Fruit fly (Drosophila melanogaster): ENCODE results near the gene CapaR.

Gene CapaR

dm6 chr3L:21574296-21574745 is 12.3 kb upstream of the CapaR start (continued):
- TF ChIP-seq MESR4 (GFP tag; optimal IDR thresholded peaks at IDR 0.05) = peak; percentile 85
- peak; percentile 53 for TF ChIP-seq CG30020 (tag; optimal IDR thresholded peaks at IDR 0.05)
- peak; percentile 86 for TF ChIP-seq MBD-R2 (GFP tag; IDR thresholded peaks at IDR 0.05)
- TF ChIP-seq hbn (GFP tag; IDR thresholded peaks at IDR 0.05; ENCODE audit: partially characterized antibody) = no peak
- TF ChIP-seq Sry-β (GFP tag; optimal IDR thresholded peaks at IDR 0.05) = peak; percentile 91
- peak; percentile 2 for TF ChIP-seq CG2116 (GFP tag; optimal IDR thresholded peaks at IDR 0.05)
- peak in 1 of 2 experiments; percentile 56 for TF ChIP-seq eve (GFP tag; optimal IDR thresholded peaks at IDR 0.05)
- TF ChIP-seq D19B (GFP tag; optimal IDR thresholded peaks at IDR 0.05) = peak; percentile 49
- TF ChIP-seq CG8290 (GFP tag; optimal IDR thresholded peaks at IDR 0.05) = no peak
- TF ChIP-seq CG8290 (tag; optimal IDR thresholded peaks at IDR 0.05) = no peak
- peak in 1 of 2 experiments; percentile 21 for TF ChIP-seq dpn (GFP tag; optimal IDR thresholded peaks at IDR 0.05)
- TF ChIP-seq Optix (GFP tag; IDR thresholded peaks at IDR 0.05) = 0 out of 3 replicates have a peak, but pooled peaks have one; percentile 14
- TF ChIP-seq Dp (GFP tag; optimal IDR thresholded peaks at IDR 0.05) = peak; percentile 13
- peak; percentile 19; the same call in 1 of the 4 replicates for TF ChIP-seq Dll (GFP tag; IDR thresholded peaks at IDR 0.05; ENCODE audit: partially characterized antibody)
- TF ChIP-seq CG3995 (GFP tag; optimal IDR thresholded peaks at IDR 0.05) = peak; percentile 13
- TF ChIP-seq BEAF-32 (GFP tag; optimal IDR thresholded peaks at IDR 0.05) = peak; percentile 22
- TF ChIP-seq CG2199 (GFP tag; IDR thresholded peaks at IDR 0.05) = 0 out of 3 replicates have a peak, but pooled peaks have one; percentile 35
- peak; percentile 22 for TF ChIP-seq D19A (tag; optimal IDR thresholded peaks at IDR 0.05)
- peak; percentile 15 for TF ChIP-seq CG2120 (GFP tag; optimal IDR thresholded peaks at IDR 0.05)
- TF ChIP-seq Jarid2 (GFP tag; optimal IDR thresholded peaks at IDR 0.05) = no peak
- peak; percentile 43 for TF ChIP-seq YL-1 (GFP tag; optimal IDR thresholded peaks at IDR 0.05)
- TF ChIP-seq Nf-YA (GFP tag; IDR thresholded peaks at IDR 0.05) = no peak
- peak; percentile 95 for TF ChIP-seq wek (GFP tag; optimal IDR thresholded peaks at IDR 0.05)
- no peak for TF ChIP-seq zf30C (GFP tag; optimal IDR thresholded peaks at IDR 0.05)
- TF ChIP-seq Poxn (GFP tag; IDR thresholded peaks at IDR 0.05) = no peak
- peak; percentile 58 for TF ChIP-seq stwl (tag; optimal IDR thresholded peaks at IDR 0.05)
- peak; percentile 49 for TF ChIP-seq pzg (GFP tag; optimal IDR thresholded peaks at IDR 0.05)
- TF ChIP-seq CTCF (GFP tag; optimal IDR thresholded peaks at IDR 0.05) = no peak
- TF ChIP-seq CG4360 (GFP tag; IDR thresholded peaks at IDR 0.05) = peak; percentile 37; the same call in 1 of the 2 replicates
- TF ChIP-seq CG10431 (GFP tag; optimal IDR thresholded peaks at IDR 0.05) = no peak
- peak; percentile 37 for TF ChIP-seq mam (GFP tag; optimal IDR thresholded peaks at IDR 0.05)
- no peak for TF ChIP-seq ftz-f1 (GFP tag; optimal IDR thresholded peaks at IDR 0.05)
- TF ChIP-seq row (GFP tag; IDR thresholded peaks at IDR 0.05) = peak; percentile 83
- peak; percentile 70 for TF ChIP-seq gfzf (GFP tag; optimal IDR thresholded peaks at IDR 0.05)
- TF ChIP-seq CG13287 (GFP tag; IDR thresholded peaks at IDR 0.05; ENCODE audit: partially characterized antibody) = peak; percentile 19; the same call in 1 of the 2 replicates
- TF ChIP-seq ssp (GFP tag; IDR thresholded peaks at IDR 0.05) = peak; percentile 43; the same call in 1 of the 2 replicates
- peak; percentile 72 for TF ChIP-seq CG9797 (GFP tag; optimal IDR thresholded peaks at IDR 0.05)
- TF ChIP-seq B-H1 (GFP tag; IDR thresholded peaks at IDR 0.05) = no peak
- no peak for TF ChIP-seq CG15696 (tag; optimal IDR thresholded peaks at IDR 0.05)
- no peak for TF ChIP-seq cg (GFP tag; optimal IDR thresholded peaks at IDR 0.05)
- 0 out of 2 replicates have a peak, but pooled peaks have one; percentile 7 for TF ChIP-seq chm (GFP tag; IDR thresholded peaks at IDR 0.05)
- TF ChIP-seq Opbp (GFP tag; IDR thresholded peaks at IDR 0.05; ENCODE audit: partially characterized antibody) = peak; percentile 28; the same call in 1 of the 3 replicates
- TF ChIP-seq phol (tag; optimal IDR thresholded peaks at IDR 0.05) = peak; percentile 2
- no peak for TF ChIP-seq sr (GFP tag; IDR thresholded peaks at IDR 0.05)
- peak; percentile 27 for TF ChIP-seq Sry-δ (GFP tag; optimal IDR thresholded peaks at IDR 0.05)
- TF ChIP-seq CG12659 (GFP tag; optimal IDR thresholded peaks at IDR 0.05) = peak; percentile 4
- no peak for TF ChIP-seq abd-A (tag; optimal IDR thresholded peaks at IDR 0.05)
- no peak for TF ChIP-seq Bteb2 (GFP tag; optimal IDR thresholded peaks at IDR 0.05)
- TF ChIP-seq HmgD (GFP tag; optimal IDR thresholded peaks at IDR 0.05) = peak; percentile 45
- TF ChIP-seq chif (GFP tag; optimal IDR thresholded peaks at IDR 0.05) = no peak
- TF ChIP-seq CG17912 (GFP tag; optimal IDR thresholded peaks at IDR 0.05) = no peak

Data from whole organism, embryonic.